Worm (Caenorhabditis elegans) whole organism, late embryonic: ENCODE data around the gene fbxb-60.

Experiments used
- F13H6.1 ChIP-seq: sonication (generic microtip); optimal IDR thresholded peaks from 2 replicates; lab custom pipeline; 2016; ENCODE audit warnings: missing genetic modification characterization, missing compliant biosample characterization
- ama-1 ChIP-seq: fragments of 150-350 bp; optimal IDR thresholded peaks from 2 replicates; lab custom pipeline; 2014
- ceh-9 ChIP-seq: sonication (generic microtip); optimal IDR thresholded peaks from 2 replicates; lab custom pipeline; 2016; ENCODE audit warnings: mild to moderate bottlenecking, missing genetic modification characterization, inconsistent platforms, missing compliant biosample characterization
- elt-2 ChIP-seq: sonication (generic microtip); optimal IDR thresholded peaks from 2 replicates; lab custom pipeline; 2016; ENCODE audit warnings: missing genetic modification reagents, missing genetic modification characterization, missing compliant biosample characterization
- fkh-6 ChIP-seq: sonication (generic microtip); optimal IDR thresholded peaks from 2 replicates; lab custom pipeline; 2016; ENCODE audit warnings: missing genetic modification characterization, missing compliant biosample characterization
- nhr-11 ChIP-seq: fragments of 150-350 bp; optimal IDR thresholded peaks from 2 replicates; lab custom pipeline; 2014; ENCODE audit warnings: missing biosample characterization, missing genetic modification characterization
- rnt-1 ChIP-seq: sonication (generic microtip); optimal IDR thresholded peaks from 2 replicates; lab custom pipeline; 2016; ENCODE audit warnings: missing genetic modification characterization, missing compliant biosample characterization
- zip-5 ChIP-seq: sonication (generic microtip); optimal IDR thresholded peaks from 2 replicates; lab custom pipeline; 2016; ENCODE audit warnings: missing genetic modification characterization, missing compliant biosample characterization

DNA sequence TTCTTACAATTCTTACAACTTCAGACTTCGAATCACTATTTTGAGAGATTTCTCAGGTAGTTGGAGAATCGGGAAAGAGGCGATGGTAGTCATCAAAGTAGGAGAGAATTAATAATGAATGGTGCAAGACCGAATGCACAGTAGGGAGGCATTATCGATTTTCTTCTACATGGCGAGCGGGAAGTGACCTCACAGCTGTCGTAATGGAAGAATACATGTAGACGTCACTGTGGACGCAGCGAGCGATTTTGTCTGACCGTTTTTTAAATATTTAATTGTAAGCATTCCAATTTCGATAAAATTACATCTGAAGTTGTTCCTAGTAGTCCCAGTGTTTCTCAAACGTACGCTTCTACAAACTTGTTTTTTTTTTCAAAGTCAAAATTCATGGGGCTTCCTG, 12.0 kb downstream of the fbxb-60 start, which contains the start of gene F55C9.11:
- no peak for TF ChIP-seq ama-1 (lab: Kevin White, UChicago)
- TF ChIP-seq fkh-6 = no peak
- TF ChIP-seq zip-5 (tag; lab: Kevin White, UChicago) = no peak
- TF ChIP-seq F13H6.1 (tag; lab: Kevin White, UChicago) = no peak
- no peak for TF ChIP-seq rnt-1 (tag; lab: Kevin White, UChicago)
- TF ChIP-seq elt-2 (tag; lab: Kevin White, UChicago) = no peak
- no peak for TF ChIP-seq nhr-11 (tag; lab: Kevin White, UChicago)
- no peak for TF ChIP-seq ceh-9 (tag; lab: Kevin White, UChicago)
